Worm (Caenorhabditis elegans): ENCODE data around the gene cpb-1.

DNA sequence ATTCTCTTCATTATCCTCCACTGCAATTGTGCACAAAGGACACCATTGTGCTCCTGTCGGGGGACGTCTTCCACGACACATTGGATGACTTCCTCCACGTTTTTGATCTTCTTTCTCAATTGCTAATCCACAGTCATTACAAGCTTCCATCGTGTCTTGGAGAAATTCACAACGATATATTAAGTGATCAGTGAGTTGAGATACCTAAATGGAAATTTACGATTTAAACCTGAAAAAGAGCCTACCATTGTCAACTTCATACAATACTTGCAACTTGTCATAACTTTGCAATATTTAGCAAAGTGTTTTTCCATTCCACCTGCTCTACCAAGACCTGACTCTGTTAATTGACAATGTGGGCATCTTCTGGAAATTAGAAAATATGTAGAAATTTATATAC lies 5.8 kb downstream of the cpb-1 start:
- TF ChIP-seq fkh-10 (GFP tag; optimal IDR thresholded peaks at IDR 0.05) (no peak), egl-13 (tag; optimal IDR thresholded peaks at IDR 0.05) (no peak), rnt-1 (tag; optimal IDR thresholded peaks at IDR 0.05) (no peak), snpc-4 (tag; optimal IDR thresholded peaks at IDR 0.05) (no peak), Y116A8C.19 (tag; optimal IDR thresholded peaks at IDR 0.05; ENCODE audit: borderline replicate concordance) (no peak)
